Worm (Caenorhabditis elegans) whole organism, young adult: Measurements from ENCODE around the gene F44A2.3.

ENCODE experiments used
- C17E4.6 ChIP-seq: fragments of 200-800 bp; sonication (Bioruptor generic); IDR thresholded peaks from 2 replicates; pipeline ENCODE4 v1.3.6; 2022; ENCODE audit warnings: missing genetic modification reagents, missing genetic modification characterization, missing compliant biosample characterization
- F37B4.10 ChIP-seq: fragments of 200-800 bp; sonication (Bioruptor generic); IDR thresholded peaks from 2 replicates; pipeline ENCODE4 v1.3.6; 2022; ENCODE audit warnings: missing genetic modification characterization, missing compliant biosample characterization
- F52B5.7 ChIP-seq: sonication (generic microtip); optimal IDR thresholded peaks from 2 replicates; lab custom pipeline; 2016; ENCODE audit warnings: mild to moderate bottlenecking, missing genetic modification characterization, missing compliant biosample characterization
- F57A8.1 ChIP-seq: fragments of 200-800 bp; sonication (Bioruptor generic); optimal IDR thresholded peaks from 2 replicates; lab custom pipeline; 2018; ENCODE audit warnings: mild to moderate bottlenecking, missing genetic modification characterization, moderate library complexity, missing compliant biosample characterization
- aptf-3 ChIP-seq: fragments of 200-800 bp; sonication (Bioruptor generic); IDR thresholded peaks from 2 replicates; pipeline ENCODE4 v1.3.6; 2022; ENCODE audit warnings: missing genetic modification characterization, missing compliant biosample characterization
- dpl-1 ChIP-seq: fragments of 150-350 bp; optimal IDR thresholded peaks from 2 replicates; lab custom pipeline; 2014; ENCODE audit warnings: missing biosample characterization, missing genetic modification reagents, missing genetic modification characterization
- him-1 ChIP-seq: sonication (generic microtip); optimal IDR thresholded peaks from 2 replicates; lab custom pipeline; 2016; ENCODE audit warnings: missing genotype, missing genetic modification reagents, missing genetic modification characterization, missing compliant biosample characterization
- hmg-20 ChIP-seq: fragments of 200-800 bp; sonication (Bioruptor generic); IDR thresholded peaks from 2 replicates; pipeline ENCODE4 v1.3.6; 2022; ENCODE audit warnings: missing genetic modification reagents, missing genetic modification characterization, missing compliant biosample characterization
- nhr-27 ChIP-seq: fragments of 200-800 bp; sonication (Bioruptor generic); optimal IDR thresholded peaks from 2 replicates; lab custom pipeline; 2018; ENCODE audit warnings: mild to moderate bottlenecking, missing genetic modification characterization, moderate library complexity, missing compliant biosample characterization
- snpc-4 ChIP-seq, 5 experiments: fragments of 150-350 bp in 1 of 5; sonication (generic microtip) in 4 of 5; optimal IDR thresholded peaks; 2 replicates each; lab custom pipeline; 2014 to 2018; ENCODE audit warnings: missing genetic modification characterization in 5 of 5, missing biosample characterization in 3 of 5, antibody characterized with exemption in 2 of 5, mild to moderate bottlenecking in 2 of 5, missing compliant biosample characterization in 2 of 5, missing genotype in 2 of 5, moderate library complexity in 2 of 5, missing genetic modification reagents in 1 of 5
- unc-62 ChIP-seq: fragments of 150-350 bp; optimal IDR thresholded peaks from 2 replicates; lab custom pipeline; 2014; ENCODE audit warnings: missing biosample characterization, missing genetic modification reagents, missing genetic modification characterization
- ztf-22 ChIP-seq: fragments of 200-800 bp; sonication (Bioruptor generic); optimal IDR thresholded peaks from 2 replicates; lab custom pipeline; 2018; ENCODE audit warnings: mild to moderate bottlenecking, missing genetic modification characterization, moderate library complexity, missing compliant biosample characterization

- TF ChIP-seq nhr-27 = no peak
- TF ChIP-seq snpc-4 (GFP tag; optimal IDR thresholded peaks at IDR 0.05; lab: Kevin White, UChicago) = no peak
- no peak for TF ChIP-seq snpc-4 (tag; optimal IDR thresholded peaks at IDR 0.05; lab: Kevin White, UChicago)
- TF ChIP-seq ztf-22 (GFP tag; lab: Kevin White, UChicago) = no peak
- no peak for TF ChIP-seq F52B5.7 (tag; lab: Kevin White, UChicago)
- no peak for TF ChIP-seq C17E4.6
- no peak for TF ChIP-seq dpl-1 (GFP tag; lab: Kevin White, UChicago)
- no peak for TF ChIP-seq unc-62
- TF ChIP-seq him-1 (tag; lab: Kevin White, UChicago) = no peak
- TF ChIP-seq F37B4.10 (GFP tag; lab: Robert Waterston, UW) = no peak
- no peak for TF ChIP-seq aptf-3 (GFP tag; lab: Robert Waterston, UW)
- TF ChIP-seq F57A8.1 (GFP tag; lab: Kevin White, UChicago) = no peak
- TF ChIP-seq hmg-20 = no peak
These were observed 11.9 kb upstream of the F44A2.3 start for ce11 chrV:9293359-9293758.
